Worm (Caenorhabditis elegans) whole organism, L4 larva: ENCODE data around the gene abhd-3.1.

ENCODE experiments used
- duxl-1 ChIP-seq: sonication (generic microtip); optimal IDR thresholded peaks from 2 replicates; lab custom pipeline; 2016; ENCODE audit warnings: mild to moderate bottlenecking, missing genetic modification characterization, moderate library complexity, missing compliant biosample characterization; ENCODE audit not compliant: poor library complexity
- fos-1 ChIP-seq: fragments of 150-350 bp; optimal IDR thresholded peaks from 2 replicates; lab custom pipeline; 2014; ENCODE audit warnings: missing biosample characterization, missing genetic modification characterization

DNA sequence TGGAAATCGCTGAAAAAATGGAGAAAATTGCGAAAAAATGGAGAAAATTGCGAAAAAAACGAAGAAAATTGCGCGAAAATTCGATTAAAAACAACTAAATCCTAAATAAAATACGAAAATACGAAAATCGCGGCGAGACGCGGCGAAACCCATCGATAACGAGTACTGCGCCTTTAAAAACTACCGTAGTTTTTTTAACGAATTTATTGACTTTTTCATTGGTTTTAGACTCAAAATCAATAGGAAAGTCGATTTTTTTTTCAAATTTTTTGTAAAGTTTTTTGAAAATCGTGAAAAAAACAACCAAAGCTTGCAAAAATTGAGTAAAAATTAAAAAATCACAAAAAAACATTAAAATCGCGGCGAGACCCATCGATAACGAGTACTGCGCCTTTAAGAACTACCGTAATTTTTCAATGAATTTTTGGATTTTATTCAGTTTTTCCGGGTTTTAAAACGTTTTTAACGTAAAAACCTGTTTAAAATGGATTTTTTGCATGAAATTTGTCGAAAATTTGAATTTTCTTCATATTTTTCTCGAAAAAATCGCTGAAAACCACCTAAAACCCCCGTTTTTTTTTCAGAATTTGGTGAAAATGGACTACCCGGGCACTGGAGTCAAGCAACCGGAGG, 39.2 kb upstream of the abhd-3.1 start, which contains the start of the genes chk-2 and Y60A3A.19:
- TF ChIP-seq duxl-1 (tag; lab: Kevin White, UChicago) (no peak), fos-1 (no peak)
